Fruit fly (Drosophila melanogaster) whole organism, wandering third instar larva: ENCODE data around the gene SpdS.
A peak's percentile ranks its signal among the peaks of the same experiment; 100 is the strongest.

Source experiments
- Abd-B ChIP-seq: fragments of >200 bp; optimal IDR thresholded peaks from 2 replicates; lab custom pipeline; 2017; ENCODE audit warnings: missing biosample characterization, missing genetic modification characterization
- CG32264 ChIP-seq: fragments of 200-800 bp; sonication (Bioruptor generic); optimal IDR thresholded peaks from 2 replicates; lab custom pipeline; 2016; ENCODE audit warnings: missing biosample characterization, missing genetic modification characterization
- CG9705 ChIP-seq: fragments of 200-800 bp; sonication (Bioruptor generic); optimal IDR thresholded peaks from 2 replicates; lab custom pipeline; 2018; ENCODE audit warnings: missing biosample characterization, mild to moderate bottlenecking, missing genetic modification characterization
- CrebA ChIP-seq: fragments of 200-800 bp; sonication (Bioruptor generic); optimal IDR thresholded peaks from 2 replicates; lab custom pipeline; 2016; ENCODE audit warnings: missing biosample characterization, mild to moderate bottlenecking, missing genetic modification characterization, borderline replicate concordance
- Dfd ChIP-seq: fragments of >200 bp; optimal IDR thresholded peaks from 2 replicates; lab custom pipeline; 2017; ENCODE audit warnings: missing biosample characterization, missing genetic modification characterization
- Dif ChIP-seq: fragments of 200-275, 200-300 bp; sonication (Bioruptor generic); optimal IDR thresholded peaks from 2 replicates; lab custom pipeline; 2018; ENCODE audit warnings: missing biosample characterization, missing genetic modification characterization; ENCODE audit not compliant: partially characterized antibody
- GATAd ChIP-seq: sonication (Bioruptor generic); optimal IDR thresholded peaks from 2 replicates; lab custom pipeline; 2016; ENCODE audit warnings: missing biosample characterization, missing genetic modification characterization
- HLH106 ChIP-seq: fragments of 200-800 bp; optimal IDR thresholded peaks from 3 replicates; lab custom pipeline; 2019; ENCODE audit warnings: missing biosample characterization, mild to moderate bottlenecking, missing genetic modification characterization, moderate library complexity
- Hnf4 ChIP-seq: fragments of 200-800 bp; sonication (Bioruptor generic); optimal IDR thresholded peaks from 2 replicates; lab custom pipeline; 2016; ENCODE audit warnings: missing biosample characterization, mild to moderate bottlenecking, missing genetic modification characterization
- Hr78 ChIP-seq: fragments of >200 bp; optimal IDR thresholded peaks from 2 replicates; lab custom pipeline; 2017; ENCODE audit warnings: missing biosample characterization, missing genetic modification characterization
- Hr83 ChIP-seq: fragments of 200-300 bp; sonication (Bioruptor generic); optimal IDR thresholded peaks from 2 replicates; lab custom pipeline; 2016; ENCODE audit warnings: missing biosample characterization, mild to moderate bottlenecking, missing genetic modification characterization, moderate library complexity; ENCODE audit not compliant: poor library complexity, severe bottlenecking
- Jra ChIP-seq: sonication (Bioruptor generic); optimal IDR thresholded peaks from 2 replicates; lab custom pipeline; 2016; ENCODE audit warnings: missing biosample characterization, missing genetic modification characterization
- Mio ChIP-seq: sonication (Bioruptor generic); optimal IDR thresholded peaks from 2 replicates; lab custom pipeline; 2016; ENCODE audit warnings: missing biosample characterization, missing genetic modification characterization
- Myc ChIP-seq: fragments of >200 bp; optimal IDR thresholded peaks from 2 replicates; lab custom pipeline; 2017
- N ChIP-seq: fragments of >200 bp; optimal IDR thresholded peaks from 2 replicates; lab custom pipeline; 2018; ENCODE audit warnings: missing biosample characterization, missing external identifiers, missing genetic modification characterization
- OdsH ChIP-seq: fragments of 200-800 bp; sonication (Bioruptor generic); optimal IDR thresholded peaks from 2 replicates; lab custom pipeline; 2016; ENCODE audit warnings: missing biosample characterization, mild to moderate bottlenecking, missing genetic modification characterization
- Rel ChIP-seq, 2 experiments: fragments of 200-800 bp; sonication (Bioruptor generic) in 1 of 2; optimal IDR thresholded peaks; 2 replicates in 1 of 2; 3 replicates in 1 of 2; lab custom pipeline; 2016 to 2019; ENCODE audit warnings: mild to moderate bottlenecking in 2 of 2, missing biosample characterization in 2 of 2, missing genetic modification characterization in 2 of 2, moderate library complexity in 1 of 2
- Sp1 ChIP-seq: fragments of 200-800 bp; sonication (Bioruptor generic); optimal IDR thresholded peaks from 3 replicates; lab custom pipeline; 2019; ENCODE audit warnings: missing biosample characterization, mild to moderate bottlenecking, missing genetic modification characterization, moderate library complexity
- Vsx2 ChIP-seq: fragments of 200-300, 225-300 bp; sonication (Bioruptor generic); optimal IDR thresholded peaks from 2 replicates; lab custom pipeline; 2018; ENCODE audit warnings: missing biosample characterization, missing genetic modification characterization; ENCODE audit not compliant: partially characterized antibody
- br ChIP-seq: fragments of 200-800 bp; sonication (Bioruptor generic); optimal IDR thresholded peaks from 2 replicates; lab custom pipeline; 2016; ENCODE audit warnings: missing biosample characterization, missing genetic modification characterization
- brk ChIP-seq: fragments of 200-800 bp; sonication (Bioruptor generic); optimal IDR thresholded peaks from 2 replicates; lab custom pipeline; 2016; ENCODE audit warnings: missing biosample characterization, mild to moderate bottlenecking, missing genetic modification characterization
- dl ChIP-seq, 2 experiments: fragments of 175-275, 200-275 bp in 1 of 2; fragments of 200-275 bp in 1 of 2; sonication (Bioruptor generic); optimal IDR thresholded peaks; lab custom pipeline; 2018; ENCODE audit warnings: mild to moderate bottlenecking in 2 of 2, missing biosample characterization in 2 of 2, missing genetic modification characterization in 2 of 2, moderate library complexity in 2 of 2; ENCODE audit not compliant: partially characterized antibody in 2 of 2, insufficient read depth in 1 of 2
- dmrt93B ChIP-seq: fragments of 200-800 bp; sonication (Bioruptor generic); optimal IDR thresholded peaks from 2 replicates; lab custom pipeline; 2018; ENCODE audit warnings: missing biosample characterization, mild to moderate bottlenecking, missing genetic modification characterization
- dsf ChIP-seq: sonication (Bioruptor generic); optimal IDR thresholded peaks from 2 replicates; lab custom pipeline; 2016; ENCODE audit warnings: missing biosample characterization, missing genetic modification characterization, borderline replicate concordance
- ey ChIP-seq: fragments of 200-800 bp; sonication (Bioruptor generic); optimal IDR thresholded peaks from 2 replicates; lab custom pipeline; 2016; ENCODE audit warnings: missing biosample characterization, missing genetic modification characterization
- foxo ChIP-seq, 2 experiments: fragments of 200-800 bp; sonication (Bioruptor generic); optimal IDR thresholded peaks; 2 replicates in 1 of 2; 3 replicates in 1 of 2; lab custom pipeline; 2016 to 2017; ENCODE audit warnings: missing biosample characterization in 2 of 2, missing genetic modification characterization in 2 of 2
- fru ChIP-seq: fragments of 200-800 bp; sonication (Bioruptor generic); optimal IDR thresholded peaks from 3 replicates; lab custom pipeline; 2016; ENCODE audit warnings: missing biosample characterization, mild to moderate bottlenecking, missing genetic modification characterization
- h ChIP-seq: fragments of 200-800 bp; sonication (Bioruptor generic); optimal IDR thresholded peaks from 3 replicates; lab custom pipeline; 2016; ENCODE audit warnings: missing biosample characterization, mild to moderate bottlenecking, missing genetic modification characterization
- jim ChIP-seq: fragments of 175-275, 200-325 bp; sonication (Bioruptor generic); optimal IDR thresholded peaks from 2 replicates; lab custom pipeline; 2016; ENCODE audit warnings: missing biosample characterization, mild to moderate bottlenecking, missing genetic modification characterization
- lola ChIP-seq: fragments of >200 bp; optimal IDR thresholded peaks from 2 replicates; lab custom pipeline; 2017; ENCODE audit warnings: missing biosample characterization, missing genetic modification characterization
- pan ChIP-seq: fragments of >200 bp; optimal IDR thresholded peaks from 2 replicates; lab custom pipeline; 2017
- psq ChIP-seq: fragments of 200-800 bp; sonication (Bioruptor generic); optimal IDR thresholded peaks from 3 replicates; lab custom pipeline; 2017; ENCODE audit warnings: missing biosample characterization, mild to moderate bottlenecking, missing genetic modification characterization, moderate library complexity
- rgr ChIP-seq: fragments of 200-800 bp; sonication (Bioruptor generic); optimal IDR thresholded peaks from 3 replicates; lab custom pipeline; 2016; ENCODE audit warnings: missing biosample characterization, mild to moderate bottlenecking, missing genetic modification characterization
- sage ChIP-seq: fragments of 200-800 bp; sonication (Bioruptor generic); optimal IDR thresholded peaks from 2 replicates; lab custom pipeline; 2016; ENCODE audit warnings: missing biosample characterization, mild to moderate bottlenecking, missing genetic modification characterization
- sv ChIP-seq: fragments of 200-800 bp; sonication (Bioruptor generic); optimal IDR thresholded peaks from 3 replicates; lab custom pipeline; 2016; ENCODE audit warnings: missing biosample characterization, missing genetic modification characterization
- tai ChIP-seq: sonication (Bioruptor generic); optimal IDR thresholded peaks from 2 replicates; lab custom pipeline; 2016; ENCODE audit warnings: missing biosample characterization, missing genetic modification characterization
- usp ChIP-seq: fragments of >200 bp; optimal IDR thresholded peaks from 2 replicates; lab custom pipeline; 2017; ENCODE audit warnings: missing biosample characterization, missing genetic modification characterization
- woc ChIP-seq: sonication (Bioruptor generic); optimal IDR thresholded peaks from 2 replicates; lab custom pipeline; 2016; ENCODE audit warnings: missing biosample characterization, mild to moderate bottlenecking, missing genetic modification characterization

SpdS gene

DNA sequence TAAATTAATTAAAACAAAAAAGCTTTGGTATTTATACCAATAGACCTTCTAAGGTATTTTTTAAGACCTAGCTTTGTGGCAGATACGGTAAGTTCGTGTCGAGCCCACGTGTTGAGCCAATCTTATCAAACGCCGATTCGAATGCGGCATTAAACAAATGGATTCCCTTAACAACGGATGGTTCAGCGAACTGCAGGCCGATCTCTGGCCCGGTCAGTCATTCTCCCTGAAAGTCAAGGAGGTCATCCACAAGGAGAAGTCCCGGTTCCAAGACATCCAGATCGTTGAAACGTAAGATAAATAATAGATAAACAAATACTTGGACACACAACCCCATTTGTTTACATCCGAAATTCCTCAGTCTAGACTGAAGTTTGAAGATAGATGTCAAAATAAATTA lies at the start of gene SpdS:
Gene SpdS (plus strand): TSS at position 78 of the 400 bp plus-strand sequence.
- no peak for TF ChIP-seq dsf
- TF ChIP-seq Rel (GFP tag; optimal IDR thresholded peaks at IDR 0.05; lab: Kevin White, UChicago): no peak
- TF ChIP-seq Rel (tag; optimal IDR thresholded peaks at IDR 0.05; lab: Kevin White, UChicago): peak; percentile 48

DNA sequence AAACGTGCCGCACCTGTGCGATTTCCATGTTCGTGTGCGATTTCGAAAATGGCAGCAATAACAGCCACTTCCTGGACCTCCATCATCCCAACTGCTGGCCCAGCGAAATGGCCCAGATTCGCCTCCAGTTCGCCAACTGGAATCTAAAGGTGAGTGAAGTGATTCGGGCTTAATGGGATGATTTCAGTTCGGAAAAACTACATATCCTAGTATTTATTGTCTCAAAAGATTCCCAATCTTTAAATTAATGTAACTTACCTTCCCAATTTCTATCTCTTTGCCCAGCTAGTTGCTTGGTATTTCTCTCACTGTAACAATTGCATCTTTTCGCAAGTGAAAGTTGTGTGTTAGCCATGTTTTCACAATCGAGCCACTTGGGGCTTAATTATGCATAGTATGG lies 49.5 kb upstream of the SpdS start:
- no peak for TF ChIP-seq Hnf4 (GFP tag; lab: Kevin White, UChicago)
- no peak for TF ChIP-seq dl (GFP tag; optimal IDR thresholded peaks at IDR 0.05; lab: Kevin White, UChicago; ENCODE audit: insufficient read depth in 1 of 2, partially characterized antibody in 2 of 2)
- TF ChIP-seq foxo (GFP tag; optimal IDR thresholded peaks at IDR 0.05; lab: Kevin White, UChicago): no peak
- no peak for TF ChIP-seq N (GFP tag; lab: Kevin White, UChicago)
- no peak for TF ChIP-seq woc (GFP tag; lab: Kevin White, UChicago)
- no peak for TF ChIP-seq Mio
- TF ChIP-seq fru (GFP tag; lab: Kevin White, UChicago): no peak

DNA sequence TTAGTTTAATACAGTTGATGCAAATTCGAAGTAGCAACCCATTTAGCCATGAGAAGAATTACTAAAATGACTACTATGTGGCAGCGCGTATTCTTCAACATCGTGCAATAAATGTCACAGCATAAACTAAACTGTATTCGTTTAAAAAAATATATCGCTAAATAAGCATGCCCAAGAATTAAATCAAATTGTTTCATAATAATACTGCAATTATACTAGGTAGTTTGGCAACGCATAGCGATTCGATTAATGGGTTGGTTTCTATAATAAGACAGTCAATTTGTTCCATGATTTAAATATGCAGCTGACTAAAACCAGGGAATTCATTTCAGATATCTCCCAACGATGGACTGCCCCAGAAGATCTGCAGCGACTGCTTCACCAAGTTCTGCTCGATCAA lies 48.3 kb upstream of the SpdS start, which contains the start of gene CG33654:
Gene CG33654 (minus strand): TSS at position 101 of the 400 bp plus-strand sequence.
- no peak for TF ChIP-seq ey (GFP tag; lab: Kevin White, UChicago)
- no peak for TF ChIP-seq Hr83 (GFP tag; lab: Kevin White, UChicago)
- no peak for TF ChIP-seq rgr (GFP tag; lab: Kevin White, UChicago)
- TF ChIP-seq Abd-B (GFP tag; lab: Kevin White, UChicago): no peak

DNA sequence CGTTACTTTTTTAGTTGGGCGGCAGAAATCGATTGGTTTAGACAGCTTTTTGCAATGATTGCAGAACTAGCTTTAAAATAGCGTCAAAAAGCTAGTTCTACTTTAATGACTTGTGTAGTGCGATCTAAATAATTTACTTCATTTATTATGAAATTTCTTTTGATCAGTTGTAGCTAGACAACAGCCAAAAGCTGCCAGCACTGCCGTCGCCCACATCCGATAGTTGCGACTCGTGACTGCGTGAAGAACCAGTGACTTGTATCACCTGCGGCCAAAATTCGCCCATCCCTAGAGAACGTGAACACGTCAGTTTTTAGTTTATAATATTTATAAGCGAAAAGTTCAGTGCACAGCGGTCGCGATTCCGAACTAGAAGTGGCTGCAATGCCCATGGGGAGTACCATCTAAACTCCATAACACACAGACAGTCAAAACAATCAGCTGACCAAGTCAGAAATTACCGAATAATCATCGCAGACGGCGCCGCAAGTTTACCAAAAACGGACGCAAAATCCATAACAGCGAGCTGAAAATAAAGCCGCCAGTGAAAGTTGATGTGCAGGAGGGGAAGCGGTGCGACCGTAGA lies 44.7 kb upstream of the SpdS start, which contains the start of gene P58IPK:
Gene P58IPK (plus strand): TSS at position 280 of the 586 bp plus-strand sequence.
- TF ChIP-seq brk (GFP tag; lab: Kevin White, UChicago): no peak
- TF ChIP-seq woc (GFP tag; lab: Kevin White, UChicago): peak; percentile 91
- no peak for TF ChIP-seq Hr78 (GFP tag; lab: Kevin White, UChicago)
- TF ChIP-seq Dif (GFP tag; lab: Kevin White, UChicago): no peak
- peak; percentile 14 for TF ChIP-seq dmrt93B (GFP tag; lab: Kevin White, UChicago)
- TF ChIP-seq pan: no peak
- no peak for TF ChIP-seq CrebA (GFP tag; lab: Kevin White, UChicago)
- peak; percentile 72 for TF ChIP-seq Jra
- TF ChIP-seq dl (GFP tag; optimal IDR thresholded peaks at IDR 0.05; lab: Kevin White, UChicago; ENCODE audit: insufficient read depth in 1 of 2, partially characterized antibody in 2 of 2): no peak
- TF ChIP-seq Dfd (GFP tag; lab: Kevin White, UChicago): no peak
- TF ChIP-seq sage: peak; percentile 52
- peak; percentile 68 for TF ChIP-seq rgr (GFP tag; lab: Kevin White, UChicago)
- no peak for TF ChIP-seq Hnf4 (GFP tag; lab: Kevin White, UChicago)
- peak; percentile 60 for TF ChIP-seq br (GFP tag; lab: Kevin White, UChicago)
- no peak for TF ChIP-seq Rel (GFP tag; optimal IDR thresholded peaks at IDR 0.05; lab: Kevin White, UChicago)
- TF ChIP-seq Rel (tag; optimal IDR thresholded peaks at IDR 0.05; lab: Kevin White, UChicago): peak; percentile 33
- TF ChIP-seq HLH106: peak; percentile 59
- TF ChIP-seq Sp1 (GFP tag; lab: Kevin White, UChicago): peak; percentile 32
- no peak for TF ChIP-seq Vsx2
- TF ChIP-seq Myc (lab: Kevin White, UChicago): peak; percentile 89
- peak; percentile 33 for TF ChIP-seq dsf
- no peak for TF ChIP-seq Mio
- peak; percentile 28 for TF ChIP-seq CG9705
- TF ChIP-seq Hr83 (GFP tag; lab: Kevin White, UChicago): peak; percentile 83
- TF ChIP-seq jim (GFP tag; lab: Kevin White, UChicago): no peak
- peak; percentile 36 for TF ChIP-seq sv (GFP tag; lab: Kevin White, UChicago)
- peak; percentile 46 for TF ChIP-seq CG32264 (GFP tag; lab: Kevin White, UChicago)
- no peak for TF ChIP-seq Abd-B (GFP tag; lab: Kevin White, UChicago)
- peak; percentile 38 for TF ChIP-seq GATAd
- TF ChIP-seq usp (GFP tag; lab: Kevin White, UChicago): no peak
- TF ChIP-seq lola (GFP tag; lab: Kevin White, UChicago): no peak
- TF ChIP-seq OdsH: no peak
- TF ChIP-seq tai (GFP tag; lab: Kevin White, UChicago): no peak
- no peak for TF ChIP-seq N (GFP tag; lab: Kevin White, UChicago)
- no peak for TF ChIP-seq fru (GFP tag; lab: Kevin White, UChicago)
- peak; percentile 53 for TF ChIP-seq ey (GFP tag; lab: Kevin White, UChicago)
- TF ChIP-seq psq (GFP tag; lab: Kevin White, UChicago): peak; percentile 35
- peak; percentile 71 for TF ChIP-seq h (GFP tag; lab: Kevin White, UChicago)
- TF ChIP-seq foxo (GFP tag; optimal IDR thresholded peaks at IDR 0.05; lab: Kevin White, UChicago): peak in 1 of 2 experiments; percentile 66
